Worm (Caenorhabditis elegans): ENCODE data around the gene clec-50.

clec-50 gene

DNA sequence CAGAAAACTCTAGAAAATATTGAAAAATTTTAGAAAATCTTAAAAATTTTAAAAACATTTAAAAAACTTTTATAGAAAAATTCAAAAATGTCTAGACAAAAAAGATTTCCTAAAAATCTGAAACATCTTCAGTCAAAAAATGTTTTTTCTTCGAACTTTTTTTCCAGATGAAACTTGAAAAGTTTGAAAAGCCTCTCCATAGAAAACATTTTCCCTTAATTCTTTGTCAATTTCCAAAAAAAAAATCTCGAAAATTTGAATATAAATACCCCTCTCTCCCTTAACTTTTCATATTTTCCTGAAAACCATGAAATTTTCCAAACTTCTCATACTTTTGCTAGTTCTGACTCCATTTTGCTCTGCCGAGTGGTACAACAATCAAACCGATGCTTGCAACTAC, 26.4 kb downstream of the clec-50 start, which contains the start of gene Y116F11A.3:
TSS of gene Y116F11A.3 (plus strand) at position 301 of the 400 bp plus-strand sequence.
- TF ChIP-seq chd-7 (tag; optimal IDR thresholded peaks at IDR 0.05) (no peak), rpc-1 (optimal IDR thresholded peaks at IDR 0.05) (no peak), rpc-1 (tag; optimal IDR thresholded peaks at IDR 0.05) (no peak), F37B4.10 (GFP tag; IDR thresholded peaks at IDR 0.05) (no peak), let-526 (GFP tag; IDR thresholded peaks at IDR 0.05) (no peak), Y79H2A.3 (GFP tag; conservative IDR thresholded peaks at IDR 0.05) (no peak), sptf-2 (GFP tag; optimal IDR thresholded peaks at IDR 0.05) (no peak), nfya-2 (GFP tag; IDR thresholded peaks at IDR 0.05) (no peak), egrh-3 (GFP tag; IDR thresholded peaks at IDR 0.05) (no peak), ceh-58 (GFP tag; IDR thresholded peaks at IDR 0.05) (no peak), pbrm-1 (GFP tag; IDR thresholded peaks at IDR 0.05) (no peak), Y56A3A.18 (GFP tag; IDR thresholded peaks at IDR 0.05) (no peak), rcor-1 (GFP tag; IDR thresholded peaks at IDR 0.05) (no peak), die-1 (tag; optimal IDR thresholded peaks at IDR 0.05) (no peak), F33H1.4 (GFP tag; IDR thresholded peaks at IDR 0.05) (no peak), tbx-9 (tag; optimal IDR thresholded peaks at IDR 0.05; ENCODE audit: borderline replicate concordance) (no peak), xnd-1 (tag; optimal IDR thresholded peaks at IDR 0.05) (no peak), madf-3 (GFP tag; IDR thresholded peaks at IDR 0.05) (no peak), egl-18 (GFP tag; IDR thresholded peaks at IDR 0.05) (no peak)

DNA sequence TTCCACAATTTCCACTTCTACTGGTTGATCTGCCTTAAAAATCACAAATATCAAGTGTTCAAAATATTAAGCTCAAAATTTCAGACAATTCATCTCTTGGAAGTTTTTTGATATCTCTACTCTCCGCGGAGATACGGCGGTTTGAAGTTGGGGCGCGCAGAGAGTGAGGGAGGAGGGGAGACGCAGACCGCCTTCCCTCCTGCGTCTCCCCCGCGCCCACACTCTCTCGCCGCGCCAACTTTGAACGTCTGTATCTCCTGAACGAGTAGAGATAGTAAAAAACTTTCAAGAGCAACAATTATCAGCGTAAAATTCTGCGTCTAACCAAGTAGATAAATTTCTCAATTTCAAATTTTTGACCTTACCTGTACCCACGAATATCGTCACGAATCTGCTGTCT, 27.2 kb downstream of the clec-50 start:
- TF ChIP-seq nhr-179 (tag; optimal IDR thresholded peaks at IDR 0.05): no peak
- TF ChIP-seq hmg-1.2 (GFP tag; IDR thresholded peaks at IDR 0.05): peak; percentile 87
- TF ChIP-seq repo-1 (tag; optimal IDR thresholded peaks at IDR 0.05): no peak
- no peak for TF ChIP-seq tbx-9 (tag; optimal IDR thresholded peaks at IDR 0.05; ENCODE audit: borderline replicate concordance)
- TF ChIP-seq mcd-1 (GFP tag; IDR thresholded peaks at IDR 0.05): 0 out of 2 replicates have a peak, but pooled peaks have one; percentile 7
- no peak for TF ChIP-seq let-526 (GFP tag; IDR thresholded peaks at IDR 0.05)
- peak; percentile 53; the same call in 1 of the 2 replicates for TF ChIP-seq egrh-3 (GFP tag; IDR thresholded peaks at IDR 0.05)
- TF ChIP-seq hlh-26 (GFP tag; conservative IDR thresholded peaks at IDR 0.05): no peak

DNA sequence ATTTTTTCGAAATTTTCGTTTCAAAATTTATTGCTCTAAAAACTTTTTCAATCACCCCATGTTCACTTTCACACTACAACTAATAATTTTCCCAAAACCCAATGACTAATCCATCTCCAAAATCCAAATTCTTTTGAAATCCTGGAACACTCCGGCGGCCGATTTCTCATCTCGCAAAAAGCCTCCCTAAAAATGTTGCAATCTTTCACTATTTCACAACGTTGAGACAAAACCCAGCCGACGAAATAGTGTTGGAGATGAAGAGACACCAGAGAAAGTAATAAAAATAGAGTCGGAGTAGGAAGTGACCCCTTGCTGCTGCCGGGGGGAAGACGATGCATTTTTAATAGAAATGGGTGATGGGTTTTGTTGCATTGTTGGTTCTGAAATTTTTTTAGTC, 30.6 kb downstream of the clec-50 start:
- 0 out of 2 replicates have a peak, but pooled peaks have one; percentile 13 for TF ChIP-seq cebp-1 (GFP tag; IDR thresholded peaks at IDR 0.05)
- peak; percentile 55 for TF ChIP-seq cebp-1 (tag; optimal IDR thresholded peaks at IDR 0.05)
- TF ChIP-seq hlh-26 (GFP tag; conservative IDR thresholded peaks at IDR 0.05): no peak
- peak; percentile 62 for TF ChIP-seq hmg-1.2 (GFP tag; IDR thresholded peaks at IDR 0.05)

DNA sequence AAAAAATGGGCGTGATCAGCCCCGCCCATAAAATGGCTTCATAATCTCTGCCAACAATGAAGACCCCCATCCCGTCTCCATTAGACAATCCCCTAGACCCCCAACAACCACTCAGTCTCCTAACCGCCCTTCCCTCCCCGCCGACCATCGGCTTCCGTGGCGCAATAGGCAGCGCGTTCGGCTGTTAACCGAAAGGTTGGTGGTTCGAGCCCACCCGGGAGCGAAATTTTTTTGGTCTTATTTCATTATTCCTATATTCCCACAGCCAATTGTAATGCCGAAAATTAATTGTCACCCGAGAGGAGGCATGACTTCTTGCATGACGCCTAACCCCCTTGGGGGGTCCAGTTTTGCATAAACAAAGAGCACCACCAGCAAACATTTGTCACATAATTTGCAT, 32.3 kb downstream of the clec-50 start:
- TF ChIP-seq nfyb-1 (GFP tag; IDR thresholded peaks at IDR 0.05) (peak; percentile 29; the same call in 1 of the 2 replicates), ztf-28 (GFP tag; IDR thresholded peaks at IDR 0.05) (peak; percentile 71; the same call in 1 of the 2 replicates), lsy-27 (tag; optimal IDR thresholded peaks at IDR 0.05; ENCODE audit: borderline replicate concordance, insufficient read depth) (peak; percentile 49), dpl-1 (GFP tag; optimal IDR thresholded peaks at IDR 0.05) (no peak), ccch-3 (GFP tag; optimal IDR thresholded peaks at IDR 0.05) (no peak), ceh-40 (GFP tag; IDR thresholded peaks at IDR 0.05) (no peak), B0019.2 (GFP tag; conservative IDR thresholded peaks at IDR 0.05) (no peak), aptf-3 (GFP tag; IDR thresholded peaks at IDR 0.05) (no peak), dox-1 (GFP tag; IDR thresholded peaks at IDR 0.05) (peak; percentile 63; the same call in 1 of the 2 replicates), madf-8 (GFP tag; conservative IDR thresholded peaks at IDR 0.05) (no peak), sptf-2 (GFP tag; optimal IDR thresholded peaks at IDR 0.05) (no peak), B0336.3 (GFP tag; IDR thresholded peaks at IDR 0.05) (no peak), cebp-1 (GFP tag; IDR thresholded peaks at IDR 0.05) (no peak), cebp-1 (tag; optimal IDR thresholded peaks at IDR 0.05) (no peak), mel-28 (tag; optimal IDR thresholded peaks at IDR 0.05; ENCODE audit: borderline replicate concordance) (no peak), ztf-22 (GFP tag; optimal IDR thresholded peaks at IDR 0.05) (no peak), mcd-1 (GFP tag; IDR thresholded peaks at IDR 0.05) (peak; percentile 52), T07F8.4 (tag; optimal IDR thresholded peaks at IDR 0.05) (no peak), aptf-2 (GFP tag; conservative IDR thresholded peaks at IDR 0.05) (no peak), F39B2.1 (GFP tag; IDR thresholded peaks at IDR 0.05) (no peak), D2030.7 (GFP tag; IDR thresholded peaks at IDR 0.05) (peak; percentile 61), T26A5.8 (tag; optimal IDR thresholded peaks at IDR 0.05) (no peak), Y79H2A.3 (GFP tag; conservative IDR thresholded peaks at IDR 0.05) (no peak), nhr-179 (tag; optimal IDR thresholded peaks at IDR 0.05) (no peak), nfya-2 (GFP tag; IDR thresholded peaks at IDR 0.05) (no peak), F33H1.4 (GFP tag; IDR thresholded peaks at IDR 0.05) (no peak; the same call in 1 of the 2 replicates)

All from whole organism, young adult.